Worm (Caenorhabditis elegans) whole organism, mixed stage, embryonic: ENCODE results near the gene C17F4.12.

Experiments used
- flh-1 ChIP-seq: fragments of 200-800 bp; sonication (Bioruptor generic); optimal IDR thresholded peaks from 2 replicates; lab custom pipeline; 2018; ENCODE audit warnings: mild to moderate bottlenecking, missing genetic modification characterization, moderate library complexity, missing compliant biosample characterization
- ham-2 ChIP-seq: fragments of 200-800 bp; sonication (Bioruptor generic); optimal IDR thresholded peaks from 2 replicates; lab custom pipeline; 2018; ENCODE audit warnings: mild to moderate bottlenecking, missing genetic modification characterization, missing compliant biosample characterization
- lin-32 ChIP-seq: fragments of 200-800 bp; sonication (Bioruptor generic); optimal IDR thresholded peaks from 2 replicates; lab custom pipeline; 2018; ENCODE audit warnings: mild to moderate bottlenecking, missing genetic modification characterization, missing compliant biosample characterization
- lsy-2 ChIP-seq: fragments of 150-350 bp; optimal IDR thresholded peaks from 2 replicates; lab custom pipeline; 2014; ENCODE audit warnings: missing biosample characterization, missing genetic modification characterization
- mab-5 ChIP-seq: fragments of 150-350 bp; optimal IDR thresholded peaks from 2 replicates; lab custom pipeline; 2014; ENCODE audit warnings: missing biosample characterization, missing genetic modification characterization
- mls-2 ChIP-seq: sonication (generic microtip); optimal IDR thresholded peaks from 2 replicates; lab custom pipeline; 2016; ENCODE audit warnings: mild to moderate bottlenecking, missing genetic modification characterization, moderate library complexity, missing compliant biosample characterization
- nhr-2 ChIP-seq: fragments of 150-350 bp; optimal IDR thresholded peaks from 2 replicates; lab custom pipeline; 2014; ENCODE audit warnings: missing biosample characterization, missing genetic modification characterization
- nhr-237 ChIP-seq: fragments of 150-350 bp; optimal IDR thresholded peaks from 2 replicates; lab custom pipeline; 2014; ENCODE audit warnings: missing biosample characterization, missing genetic modification characterization
- nhr-28 ChIP-seq: fragments of 150-350 bp; optimal IDR thresholded peaks from 2 replicates; lab custom pipeline; 2014; ENCODE audit warnings: missing biosample characterization, missing genetic modification characterization
- snpc-4 ChIP-seq: fragments of 150-350 bp; optimal IDR thresholded peaks from 2 replicates; lab custom pipeline; 2014; ENCODE audit warnings: missing biosample characterization, missing genetic modification characterization
- unc-39 ChIP-seq: fragments of 150-350 bp; optimal IDR thresholded peaks from 2 replicates; lab custom pipeline; 2014; ENCODE audit warnings: missing biosample characterization, missing genetic modification characterization
- ztf-11 ChIP-seq: fragments of 150-350 bp; optimal IDR thresholded peaks from 2 replicates; lab custom pipeline; 2014; ENCODE audit warnings: missing biosample characterization, missing genetic modification characterization

ce11 chrII:3250195-3250594 lies 6.2 kb upstream of the C17F4.12 start:
- TF ChIP-seq mab-5 (tag; lab: Kevin White, UChicago) (no peak), nhr-237 (tag; lab: Kevin White, UChicago) (no peak), mls-2 (no peak), ztf-11 (tag; lab: Kevin White, UChicago) (no peak), nhr-2 (tag; lab: Kevin White, UChicago) (no peak), ham-2 (GFP tag; lab: Kevin White, UChicago) (no peak), nhr-28 (no peak), unc-39 (tag; lab: Kevin White, UChicago) (no peak), snpc-4 (tag; lab: Kevin White, UChicago) (no peak), lsy-2 (tag; lab: Kevin White, UChicago) (no peak), flh-1 (GFP tag; lab: Kevin White, UChicago) (no peak), lin-32 (GFP tag; lab: Kevin White, UChicago) (no peak)
